Fruit fly (Drosophila melanogaster): ENCODE data around the gene spo.

DNA sequence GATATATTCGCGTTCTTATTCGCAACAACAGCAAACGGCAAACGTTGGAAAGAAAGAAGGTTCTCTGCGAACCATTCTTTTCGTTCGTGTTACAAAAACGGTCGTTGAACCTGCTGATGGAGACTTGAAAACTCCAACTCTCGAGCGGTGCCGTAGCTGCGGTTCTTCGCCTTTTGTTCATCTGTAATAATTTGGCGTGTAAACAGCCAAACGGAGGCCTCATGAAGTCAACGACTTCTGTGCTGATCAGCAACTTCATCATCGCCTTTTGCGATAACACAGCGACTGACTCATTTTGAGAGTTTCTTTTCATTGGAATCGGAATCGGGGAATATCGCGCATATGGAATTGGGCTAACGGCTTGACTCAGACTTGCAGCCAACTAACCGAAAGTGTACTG, 25.0 kb upstream of the spo start:
- no peak for TF ChIP-seq pad (GFP tag; optimal IDR thresholded peaks at IDR 0.05)
- no peak for TF ChIP-seq Clk (GFP tag; optimal IDR thresholded peaks at IDR 0.05)
- no peak for TF ChIP-seq cnc (optimal IDR thresholded peaks at IDR 0.05)
- TF ChIP-seq bab1 (GFP tag; optimal IDR thresholded peaks at IDR 0.05): no peak
- no peak for TF ChIP-seq CG5204 (GFP tag; optimal IDR thresholded peaks at IDR 0.05)
- TF ChIP-seq cic (GFP tag; optimal IDR thresholded peaks at IDR 0.05): no peak
- no peak for TF ChIP-seq Mnt (GFP tag; optimal IDR thresholded peaks at IDR 0.05)
- TF ChIP-seq CG12768 (GFP tag; optimal IDR thresholded peaks at IDR 0.05): no peak
- no peak for TF ChIP-seq toe (GFP tag; optimal IDR thresholded peaks at IDR 0.05)
- TF ChIP-seq CG1620 (GFP tag; optimal IDR thresholded peaks at IDR 0.05): no peak
- no peak for TF ChIP-seq kay (GFP tag; ENCODE audit: borderline replicate concordance)

Measured in whole organism, adult.